Fruit fly (Drosophila melanogaster) whole organism, embryonic: ENCODE results near the gene CG31231.
A peak's percentile ranks its signal among the peaks of the same experiment; 100 is the strongest.

ENCODE experiments used
- Adf1 ChIP-seq: fragments of 200-800 bp; sonication (Bioruptor generic); IDR thresholded peaks from 2 replicates; pipeline ENCODE4 v1.3.6; 2022; ENCODE audit warnings: missing biosample characterization, missing genetic modification characterization
- CG1024 ChIP-seq: fragments of 200-800 bp; sonication (Bioruptor generic); IDR thresholded peaks from 2 replicates; pipeline ENCODE4 v1.3.6; 2022; ENCODE audit warnings: missing biosample characterization, missing genetic modification characterization
- CG11560 ChIP-seq: fragments of 200-800 bp; sonication (Bioruptor generic); IDR thresholded peaks from 3 replicates; pipeline ENCODE4 v1.3.6; 2022; ENCODE audit warnings: missing biosample characterization, missing genetic modification characterization
- CG12155 ChIP-seq: fragments of 200-800 bp; sonication (Bioruptor generic); optimal IDR thresholded peaks from 3 replicates; lab custom pipeline; 2016; ENCODE audit warnings: missing biosample characterization, missing genetic modification characterization
- CG12391 ChIP-seq: fragments of 200-800 bp; sonication (Bioruptor generic); optimal IDR thresholded peaks from 3 replicates; lab custom pipeline; 2018; ENCODE audit warnings: missing biosample characterization, mild to moderate bottlenecking, missing genetic modification characterization, moderate library complexity
- CG12769 ChIP-seq: fragments of 200-800 bp; sonication (Bioruptor generic); optimal IDR thresholded peaks from 2 replicates; lab custom pipeline; 2019; ENCODE audit warnings: missing biosample characterization, mild to moderate bottlenecking, missing genetic modification characterization, moderate library complexity
- CG13287 ChIP-seq: fragments of 200-800 bp; sonication (Bioruptor generic); IDR thresholded peaks from 2 replicates; pipeline ENCODE4 v1.3.6; 2022; ENCODE audit warnings: missing biosample characterization, missing genetic modification characterization; ENCODE audit not compliant: partially characterized antibody
- CG13424 ChIP-seq: fragments of 200-800 bp; sonication (Bioruptor generic); optimal IDR thresholded peaks from 2 replicates; lab custom pipeline; 2019; ENCODE audit warnings: missing biosample characterization, mild to moderate bottlenecking, missing genetic modification characterization, moderate library complexity
- CG3407 ChIP-seq: fragments of 200-800 bp; sonication (Bioruptor generic); optimal IDR thresholded peaks from 2 replicates; lab custom pipeline; 2018; ENCODE audit warnings: missing biosample characterization, mild to moderate bottlenecking, missing genetic modification characterization
- CG3847 ChIP-seq: fragments of 200-800 bp; sonication (Bioruptor generic); IDR thresholded peaks from 2 replicates; pipeline ENCODE4 v1.3.6; 2022; ENCODE audit warnings: missing biosample characterization, missing genetic modification characterization
- CG3995 ChIP-seq: fragments of 200-800 bp; sonication (Bioruptor generic); optimal IDR thresholded peaks from 3 replicates; lab custom pipeline; 2016; ENCODE audit warnings: missing biosample characterization, missing genetic modification characterization
- CG4424 ChIP-seq: fragments of 200-800 bp; sonication (Bioruptor generic); optimal IDR thresholded peaks from 3 replicates; lab custom pipeline; 2016; ENCODE audit warnings: missing biosample characterization, missing genetic modification characterization
- CG5180 ChIP-seq: fragments of 200-800 bp; sonication (Bioruptor generic); optimal IDR thresholded peaks from 3 replicates; lab custom pipeline; 2017; ENCODE audit warnings: missing biosample characterization, missing genetic modification characterization, mild to moderate bottlenecking, moderate library complexity, missing genetic modification reagents
- CG5245 ChIP-seq: fragments of 200-800 bp; sonication (Bioruptor generic); optimal IDR thresholded peaks from 3 replicates; lab custom pipeline; 2016; ENCODE audit warnings: missing biosample characterization, missing genetic modification characterization
- CG6175 ChIP-seq: fragments of 200-800 bp; sonication (Bioruptor generic); IDR thresholded peaks from 3 replicates; pipeline ENCODE4 v1.3.6; 2022; ENCODE audit warnings: missing biosample characterization, missing genetic modification characterization
- CG6791 ChIP-seq: fragments of 200-800 bp; sonication (Bioruptor generic); IDR thresholded peaks from 3 replicates; pipeline ENCODE4 v1.3.6; 2022; ENCODE audit warnings: missing biosample characterization, missing genetic modification characterization; ENCODE audit not compliant: partially characterized antibody
- CG6813 ChIP-seq: fragments of 200-800 bp; sonication (Bioruptor generic); optimal IDR thresholded peaks from 2 replicates; lab custom pipeline; 2017; ENCODE audit warnings: missing biosample characterization, missing genetic modification characterization, mild to moderate bottlenecking, moderate library complexity, missing genetic modification reagents
- CG7963 ChIP-seq: fragments of 200-800 bp; sonication (Bioruptor generic); IDR thresholded peaks from 3 replicates; pipeline ENCODE4 v1.3.6; 2022; ENCODE audit warnings: missing biosample characterization, missing genetic modification characterization; ENCODE audit not compliant: partially characterized antibody
- CG8281 ChIP-seq: fragments of 200-800 bp; sonication (Bioruptor generic); optimal IDR thresholded peaks from 2 replicates; lab custom pipeline; 2018; ENCODE audit warnings: missing biosample characterization, mild to moderate bottlenecking, missing genetic modification characterization, moderate library complexity
- CTCF ChIP-seq: fragments of 200-800 bp; sonication (Bioruptor generic); optimal IDR thresholded peaks from 2 replicates; lab custom pipeline; 2017; ENCODE audit warnings: missing biosample characterization, mild to moderate bottlenecking, missing genetic modification characterization, moderate library complexity
- Ets65A ChIP-seq: fragments of 200-800 bp; sonication (Bioruptor generic); peaks from one replicate; lab custom pipeline; 2016; ENCODE audit warnings: missing biosample characterization, missing genetic modification characterization
- HHEX ChIP-seq: fragments of 200-800 bp; sonication (Bioruptor generic); optimal IDR thresholded peaks from 3 replicates; lab custom pipeline; 2017; ENCODE audit warnings: missing biosample characterization, mild to moderate bottlenecking, missing genetic modification characterization, missing genetic modification reagents
- HLHmδ ChIP-seq: fragments of 200-800 bp; sonication (Bioruptor generic); optimal IDR thresholded peaks from 2 replicates; lab custom pipeline; 2018; ENCODE audit warnings: missing biosample characterization, mild to moderate bottlenecking, missing genetic modification characterization, moderate library complexity
- Lim3 ChIP-seq: fragments of 200-800 bp; sonication (Bioruptor generic); IDR thresholded peaks from 2 replicates; pipeline ENCODE4 v1.3.6; 2022; ENCODE audit warnings: missing biosample characterization, missing genetic modification characterization
- Pdp1 ChIP-seq, 2 experiments: fragments of 200-800 bp; sonication (Bioruptor generic); optimal IDR thresholded peaks; 3 replicates each; lab custom pipeline; 2016; ENCODE audit warnings: missing biosample characterization in 2 of 2, missing genetic modification characterization in 2 of 2, mild to moderate bottlenecking in 1 of 2, moderate library complexity in 1 of 2
- Scr ChIP-seq: fragments of 200-800 bp; sonication (Bioruptor generic); IDR thresholded peaks from 2 replicates; pipeline ENCODE4 v1.3.6; 2022; ENCODE audit warnings: missing biosample characterization, missing genetic modification characterization; ENCODE audit not compliant: partially characterized antibody
- Xrp1 ChIP-seq: fragments of 200-800 bp; sonication (Bioruptor generic); IDR thresholded peaks from 2 replicates; pipeline ENCODE4 v1.3.6; 2022; ENCODE audit warnings: missing biosample characterization, missing genetic modification characterization
- amos ChIP-seq: fragments of 200-800 bp; sonication (Bioruptor generic); IDR thresholded peaks from 2 replicates; pipeline ENCODE4 v1.3.6; 2022; ENCODE audit warnings: missing biosample characterization, missing genetic modification characterization; ENCODE audit not compliant: partially characterized antibody
- aop ChIP-seq: fragments of 200-800 bp; sonication (Bioruptor generic); IDR thresholded peaks from 2 replicates; pipeline ENCODE4 v1.3.6; 2022; ENCODE audit warnings: missing biosample characterization, missing genetic modification characterization
- ash1 ChIP-seq: fragments of 200-800 bp; sonication (Bioruptor generic); optimal IDR thresholded peaks from 2 replicates; lab custom pipeline; 2018; ENCODE audit warnings: missing biosample characterization, mild to moderate bottlenecking, missing genetic modification characterization
- bab2 ChIP-seq: fragments of 200-800 bp; sonication (Bioruptor generic); optimal IDR thresholded peaks from 2 replicates; lab custom pipeline; 2016; ENCODE audit warnings: missing biosample characterization, missing genetic modification characterization
- chinmo ChIP-seq: fragments of 200-800 bp; sonication (Bioruptor generic); IDR thresholded peaks from 4 replicates; pipeline ENCODE4 v1.3.6; 2022; ENCODE audit warnings: missing biosample characterization, missing genetic modification characterization; ENCODE audit not compliant: partially characterized antibody
- ci ChIP-seq: fragments of 200-800 bp; sonication (Bioruptor generic); IDR thresholded peaks from 3 replicates; pipeline ENCODE4 v1.3.6; 2022; ENCODE audit warnings: missing biosample characterization, missing genetic modification characterization
- cwo ChIP-seq: fragments of 200-800 bp; sonication (Bioruptor generic); optimal IDR thresholded peaks from 3 replicates; lab custom pipeline; 2017; ENCODE audit warnings: missing biosample characterization, missing genetic modification characterization, mild to moderate bottlenecking, moderate library complexity, missing genetic modification reagents
- dmrt11E ChIP-seq: fragments of 200-800 bp; sonication (Bioruptor generic); optimal IDR thresholded peaks from 3 replicates; lab custom pipeline; 2018; ENCODE audit warnings: missing biosample characterization, mild to moderate bottlenecking, missing genetic modification characterization, moderate library complexity
- gro ChIP-seq: fragments of 200-800 bp; sonication (Bioruptor generic); optimal IDR thresholded peaks from 2 replicates; lab custom pipeline; 2016; ENCODE audit warnings: missing biosample characterization, missing genetic modification characterization
- inv ChIP-seq: fragments of 200-800 bp; sonication (Bioruptor generic); IDR thresholded peaks from 2 replicates; pipeline ENCODE4 v1.3.6; 2022; ENCODE audit warnings: missing biosample characterization, missing genetic modification characterization; ENCODE audit not compliant: partially characterized antibody
- knrl ChIP-seq: fragments of 200-800 bp; sonication (Bioruptor generic); IDR thresholded peaks from 3 replicates; pipeline ENCODE4 v1.3.6; 2022; ENCODE audit warnings: missing biosample characterization, missing genetic modification characterization; ENCODE audit not compliant: partially characterized antibody
- lmd ChIP-seq: fragments of 200-800 bp; sonication (Bioruptor generic); IDR thresholded peaks from 2 replicates; pipeline ENCODE4 v1.3.6; 2022; ENCODE audit warnings: missing biosample characterization, missing genetic modification characterization
- luna ChIP-seq: fragments of 200-800 bp; sonication (Bioruptor generic); optimal IDR thresholded peaks from 2 replicates; lab custom pipeline; 2016; ENCODE audit warnings: missing biosample characterization, missing genetic modification characterization
- nerfin-2 ChIP-seq: fragments of 200-800 bp; sonication (Bioruptor generic); IDR thresholded peaks from 2 replicates; pipeline ENCODE4 v1.3.6; 2022; ENCODE audit warnings: missing biosample characterization, missing genetic modification characterization; ENCODE audit not compliant: partially characterized antibody
- nmo ChIP-seq: fragments of 200-800 bp; sonication (Bioruptor generic); optimal IDR thresholded peaks from 2 replicates; lab custom pipeline; 2018; ENCODE audit warnings: missing biosample characterization, mild to moderate bottlenecking, missing genetic modification characterization, moderate library complexity
- nom ChIP-seq: fragments of 200-800 bp; sonication (Bioruptor generic); optimal IDR thresholded peaks from 2 replicates; lab custom pipeline; 2017; ENCODE audit warnings: missing biosample characterization, missing genetic modification characterization, mild to moderate bottlenecking, moderate library complexity, missing genetic modification reagents
- prd ChIP-seq, 3 experiments: fragments of >200 bp in 2 of 3; fragments of 200-800 bp in 1 of 3; sonication (Bioruptor generic) in 1 of 3; optimal IDR thresholded peaks in 2 of 3; IDR thresholded peaks in 1 of 3; 2 replicates in 2 of 3; 3 replicates in 1 of 3; pipeline versions ENCODE4 v1.3.6 to Lab custom; 2017 to 2022; ENCODE audit warnings: missing biosample characterization in 1 of 3, missing genetic modification characterization in 1 of 3
- rib ChIP-seq: fragments of 200-800 bp; sonication (Bioruptor generic); IDR thresholded peaks from 2 replicates; pipeline ENCODE4 v1.3.6; 2022; ENCODE audit warnings: missing biosample characterization, missing genetic modification characterization
- seq ChIP-seq: fragments of 200-800 bp; sonication (Bioruptor generic); IDR thresholded peaks from 2 replicates; pipeline ENCODE4 v1.3.6; 2022; ENCODE audit warnings: missing biosample characterization, missing genetic modification characterization
- slou ChIP-seq: fragments of 200-800 bp; sonication (Bioruptor generic); optimal IDR thresholded peaks from 3 replicates; lab custom pipeline; 2016; ENCODE audit warnings: missing biosample characterization, missing genetic modification characterization
- tna ChIP-seq: fragments of 200-800 bp; sonication (Bioruptor generic); IDR thresholded peaks from 2 replicates; pipeline ENCODE4 v1.3.6; 2022; ENCODE audit warnings: missing biosample characterization, missing genetic modification characterization; ENCODE audit not compliant: partially characterized antibody
- zf30C ChIP-seq: fragments of 200-800 bp; sonication (Bioruptor generic); optimal IDR thresholded peaks from 3 replicates; lab custom pipeline; 2018; ENCODE audit warnings: missing biosample characterization, mild to moderate bottlenecking, missing genetic modification characterization

The CG31231 gene

dm6 chr3R:18628311-18628811 lies 36.8 kb upstream of the CG31231 start:
- TF ChIP-seq Adf1 (GFP tag; lab: Robert Waterston, UW) (0 out of 2 replicates have a peak, but pooled peaks have one; percentile 27), tna (GFP tag; lab: Robert Waterston, UW) (peak; percentile 59; the same call in 1 of the 2 replicates), bab2 (GFP tag; lab: Kevin White, UChicago) (no peak), seq (GFP tag; lab: Robert Waterston, UW) (no peak), CG12391 (tag; lab: Kevin White, UChicago) (no peak), CG8281 (tag; lab: Kevin White, UChicago) (no peak), luna (GFP tag; lab: Kevin White, UChicago) (no peak), dmrt11E (no peak), rib (GFP tag; lab: Robert Waterston, UW) (no peak), gro (no peak), CG13424 (tag; lab: Kevin White, UChicago) (no peak), CG1024 (GFP tag; lab: Robert Waterston, UW) (no peak), nom (GFP tag; lab: Kevin White, UChicago) (peak; percentile 12), nerfin-2 (peak; percentile 62), CG6175 (GFP tag; lab: Robert Waterston, UW) (peak; percentile 43; the same call in 1 of the 3 replicates), CG4424 (no peak), slou (GFP tag; lab: Kevin White, UChicago) (no peak), CG13287 (GFP tag; lab: Robert Waterston, UW) (peak; percentile 43; the same call in 1 of the 2 replicates), chinmo (GFP tag; lab: Robert Waterston, UW) (peak; percentile 74; the same call in 2 of the 4 replicates), CG6791 (GFP tag; lab: Robert Waterston, UW) (peak; percentile 81), CG11560 (tag; lab: Robert Waterston, UW) (no peak), HHEX (GFP tag; lab: Kevin White, UChicago) (no peak), inv (peak; percentile 17; the same call in 1 of the 2 replicates), CG5245 (GFP tag; lab: Kevin White, UChicago) (no peak), knrl (GFP tag; lab: Robert Waterston, UW) (peak; percentile 44), amos (peak; percentile 55; the same call in 1 of the 2 replicates), CG12769 (tag; lab: Kevin White, UChicago) (peak; percentile 59), CG3847 (no peak), CG3995 (GFP tag; lab: Kevin White, UChicago) (no peak), aop (GFP tag; lab: Robert Waterston, UW) (no peak), zf30C (GFP tag; lab: Kevin White, UChicago) (no peak), prd (optimal IDR thresholded peaks at IDR 0.05; lab: Kevin White, UChicago) (no peak), prd (GFP tag; IDR thresholded peaks at IDR 0.05; lab: Robert Waterston, UW) (no peak), CG6813 (GFP tag; lab: Kevin White, UChicago) (no peak), Lim3 (GFP tag; lab: Robert Waterston, UW) (no peak), nmo (GFP tag; lab: Kevin White, UChicago) (no peak), ci (no peak), CG5180 (GFP tag; lab: Kevin White, UChicago) (peak; percentile 57), cwo (GFP tag; lab: Kevin White, UChicago) (no peak), Pdp1 (GFP tag; optimal IDR thresholded peaks at IDR 0.05; lab: Kevin White, UChicago) (peak in 1 of 2 experiments; percentile 47), Xrp1 (GFP tag; lab: Robert Waterston, UW) (0 out of 2 replicates have a peak, but pooled peaks have one; percentile 25), HLHmδ (no peak), lmd (GFP tag; lab: Robert Waterston, UW) (no peak), CG3407 (GFP tag; lab: Kevin White, UChicago) (no peak), CG12155 (no peak), Scr (peak; percentile 57; the same call in 1 of the 2 replicates), CG7963 (peak; percentile 56; the same call in 2 of the 3 replicates), ash1 (no peak), Ets65A (GFP tag; lab: Kevin White, UChicago) (no peak), CTCF (GFP tag; lab: Kevin White, UChicago) (peak; percentile 66)
